Fruit fly (Drosophila melanogaster): Measurements from ENCODE around the gene alt.

The alt gene

DNA sequence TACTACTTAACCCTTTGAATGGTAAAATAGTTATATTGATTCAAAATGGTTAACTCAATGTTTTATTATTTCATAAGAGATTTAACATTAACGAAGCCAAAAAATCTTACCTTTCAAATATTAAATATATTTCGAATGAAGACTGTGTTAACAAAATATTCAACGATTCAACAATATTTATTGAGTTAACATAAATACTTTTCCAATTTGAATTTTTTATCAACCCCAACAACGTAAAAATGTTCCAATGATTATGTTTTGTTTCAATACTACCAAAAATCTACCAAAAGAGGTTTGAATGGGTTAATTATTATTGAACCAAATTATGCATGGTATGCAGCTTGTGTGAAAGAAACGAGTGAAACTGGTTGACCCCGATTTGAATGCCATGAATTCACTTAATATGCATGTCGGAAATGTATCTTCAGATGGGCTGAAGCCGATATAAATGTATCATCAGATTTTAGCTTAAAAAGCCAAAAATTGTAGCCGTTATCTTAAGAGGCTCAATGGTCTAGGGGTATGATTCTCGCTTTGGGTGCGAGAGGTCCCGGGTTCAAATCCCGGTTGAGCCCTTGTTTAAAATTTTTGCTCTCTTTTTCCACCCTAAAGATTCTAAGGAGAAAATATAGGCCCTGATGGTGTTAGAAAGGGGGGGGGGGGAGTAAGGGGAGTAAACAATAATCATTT lies 51.0 kb downstream of the alt start (continued):
- TF ChIP-seq pan (optimal IDR thresholded peaks at IDR 0.05) (no peak), pan (GFP tag; optimal IDR thresholded peaks at IDR 0.05 in 1 of 2, IDR thresholded peaks at IDR 0.05 in 1 of 2) (no peak), Eip74EF (GFP tag; optimal IDR thresholded peaks at IDR 0.05) (peak in 1 of 2 experiments; percentile 57), CG11504 (tag; optimal IDR thresholded peaks at IDR 0.05) (peak; percentile 33), gcm (GFP tag; optimal IDR thresholded peaks at IDR 0.05) (no peak), CG1832 (GFP tag; optimal IDR thresholded peaks at IDR 0.05) (no peak), CG10147 (GFP tag; optimal IDR thresholded peaks at IDR 0.05) (no peak), bbx (GFP tag; IDR thresholded peaks at IDR 0.05; ENCODE audit: partially characterized antibody) (no peak; the same call in 1 of the 2 replicates), nau (GFP tag; optimal IDR thresholded peaks at IDR 0.05) (no peak), crc (GFP tag; optimal IDR thresholded peaks at IDR 0.05) (no peak), tx (GFP tag; optimal IDR thresholded peaks at IDR 0.05) (no peak), D19A (tag; optimal IDR thresholded peaks at IDR 0.05) (peak; percentile 6), org-1 (GFP tag; optimal IDR thresholded peaks at IDR 0.05) (no peak), Tbp (GFP tag; optimal IDR thresholded peaks at IDR 0.05) (no peak), Nf-YB (GFP tag; optimal IDR thresholded peaks at IDR 0.05) (no peak), CG8924 (tag; optimal IDR thresholded peaks at IDR 0.05) (peak; percentile 16), p53 (GFP tag; optimal IDR thresholded peaks at IDR 0.05) (no peak), CG2875 (GFP tag; optimal IDR thresholded peaks at IDR 0.05) (no peak), CG31365 (tag; optimal IDR thresholded peaks at IDR 0.05) (no peak), CG43689 (GFP tag; IDR thresholded peaks at IDR 0.05) (no peak), CG7745 (tag; optimal IDR thresholded peaks at IDR 0.05) (no peak), tgo (GFP tag; IDR thresholded peaks at IDR 0.05) (no peak), gce (GFP tag; IDR thresholded peaks at IDR 0.05) (no peak), Xbp1 (GFP tag; optimal IDR thresholded peaks at IDR 0.05) (no peak), Aef1 (GFP tag; IDR thresholded peaks at IDR 0.05) (no peak), CG2199 (GFP tag; IDR thresholded peaks at IDR 0.05) (no peak), pum (GFP tag; optimal IDR thresholded peaks at IDR 0.05) (no peak), CG4282 (GFP tag; optimal IDR thresholded peaks at IDR 0.05) (no peak), CG2120 (GFP tag; optimal IDR thresholded peaks at IDR 0.05) (no peak), Hr51 (GFP tag; optimal IDR thresholded peaks at IDR 0.05) (peak in 1 of 2 experiments; percentile 18), luna (GFP tag; optimal IDR thresholded peaks at IDR 0.05) (no peak), lmd (GFP tag; IDR thresholded peaks at IDR 0.05) (no peak), CrebB (tag; optimal IDR thresholded peaks at IDR 0.05) (no peak), dmrt11E (tag; optimal IDR thresholded peaks at IDR 0.05) (no peak), CG11085 (GFP tag; IDR thresholded peaks at IDR 0.05) (no peak), CG16779 (GFP tag; IDR thresholded peaks at IDR 0.05) (no peak), ase (GFP tag; IDR thresholded peaks at IDR 0.05) (no peak), Doc3 (GFP tag; IDR thresholded peaks at IDR 0.05; ENCODE audit: partially characterized antibody) (no peak), Elba2 (GFP tag; optimal IDR thresholded peaks at IDR 0.05) (no peak), chm (GFP tag; IDR thresholded peaks at IDR 0.05) (no peak), Camta (GFP tag; optimal IDR thresholded peaks at IDR 0.05) (no peak), zen2 (GFP tag; IDR thresholded peaks at IDR 0.05; ENCODE audit: partially characterized antibody) (no peak), gfzf (GFP tag; optimal IDR thresholded peaks at IDR 0.05) (no peak), CG12744 (GFP tag; optimal IDR thresholded peaks at IDR 0.05) (no peak), kah (GFP tag; optimal IDR thresholded peaks at IDR 0.05) (no peak), stwl (tag; optimal IDR thresholded peaks at IDR 0.05) (no peak), Side (GFP tag; optimal IDR thresholded peaks at IDR 0.05) (no peak), CG10979 (tag; optimal IDR thresholded peaks at IDR 0.05) (peak; percentile 2), Taf1 (GFP tag; IDR thresholded peaks at IDR 0.05) (no peak), Max (GFP tag; optimal IDR thresholded peaks at IDR 0.05) (no peak)
